Worm (Caenorhabditis elegans) whole organism, early embryonic: ENCODE data around the gene Y56A3A.7.

Experiments used
- B0310.2 ChIP-seq: sonication (generic microtip); optimal IDR thresholded peaks from 2 replicates; lab custom pipeline; 2016; ENCODE audit warnings: mild to moderate bottlenecking, missing genetic modification characterization, missing compliant biosample characterization
- F13C5.2 ChIP-seq: sonication (generic microtip); optimal IDR thresholded peaks from 2 replicates; lab custom pipeline; 2017; ENCODE audit warnings: mild to moderate bottlenecking, missing genetic modification characterization, inconsistent platforms, missing compliant biosample characterization
- aly-1 ChIP-seq: sonication (generic microtip); optimal IDR thresholded peaks from 2 replicates; lab custom pipeline; 2016; ENCODE audit warnings: missing genetic modification characterization, missing compliant biosample characterization
- ama-1 ChIP-seq: fragments of 150-350 bp; optimal IDR thresholded peaks from 2 replicates; lab custom pipeline; 2014
- ceh-13 ChIP-seq: fragments of 200-800 bp; sonication (Bioruptor generic); optimal IDR thresholded peaks from 2 replicates; lab custom pipeline; 2018; ENCODE audit warnings: mild to moderate bottlenecking, missing genetic modification characterization, missing compliant biosample characterization
- ceh-36 ChIP-seq: sonication (generic microtip); optimal IDR thresholded peaks from 2 replicates; lab custom pipeline; 2016; ENCODE audit warnings: missing genetic modification characterization, inconsistent platforms, missing compliant biosample characterization
- ets-7 ChIP-seq: sonication (generic microtip); optimal IDR thresholded peaks from 2 replicates; lab custom pipeline; 2016; ENCODE audit warnings: missing genotype, missing genetic modification characterization, missing compliant biosample characterization
- flt-1 ChIP-seq: fragments of 200-800 bp; sonication (Bioruptor generic); IDR thresholded peaks from 2 replicates; pipeline ENCODE4 v1.3.6; 2022; ENCODE audit warnings: missing genetic modification characterization, missing compliant biosample characterization
- hmbx-1 ChIP-seq: sonication (generic microtip); optimal IDR thresholded peaks from 2 replicates; lab custom pipeline; 2016; ENCODE audit warnings: mild to moderate bottlenecking, missing genetic modification characterization, missing compliant biosample characterization
- hmg-4 ChIP-seq: fragments of 200-800 bp; sonication (Bioruptor generic); optimal IDR thresholded peaks from 2 replicates; lab custom pipeline; 2018; ENCODE audit warnings: mild to moderate bottlenecking, missing genetic modification characterization, missing compliant biosample characterization
- hnd-1 ChIP-seq: sonication (generic microtip); optimal IDR thresholded peaks from 2 replicates; lab custom pipeline; 2016; ENCODE audit warnings: missing genetic modification characterization, missing compliant biosample characterization
- pes-1 ChIP-seq: fragments of 200-800 bp; sonication (Bioruptor generic); IDR thresholded peaks from 2 replicates; pipeline ENCODE4 v1.3.6; 2022; ENCODE audit warnings: missing genetic modification reagents, missing genetic modification characterization, missing compliant biosample characterization
- scrt-1 ChIP-seq: fragments of 200-800 bp; sonication (Bioruptor generic); IDR thresholded peaks from 2 replicates; pipeline ENCODE4 v1.3.6; 2022; ENCODE audit warnings: missing genetic modification characterization, missing compliant biosample characterization
- sea-1 ChIP-seq: fragments of 200-800 bp; sonication (Bioruptor generic); conservative IDR thresholded peaks from 2 replicates; pipeline ENCODE4 v1.3.6; 2022; ENCODE audit warnings: missing genetic modification characterization, missing compliant biosample characterization
- tbx-11 ChIP-seq: fragments of 200-800 bp; sonication (Bioruptor generic); IDR thresholded peaks from 2 replicates; pipeline ENCODE4 v1.3.6; 2022; ENCODE audit warnings: missing genetic modification characterization, missing compliant biosample characterization
- tbx-37 ChIP-seq: fragments of 200-800 bp; sonication (Bioruptor generic); conservative IDR thresholded peaks from 2 replicates; pipeline ENCODE4 v1.3.6; 2022; ENCODE audit warnings: missing genetic modification reagents, missing genetic modification characterization, missing compliant biosample characterization
- tra-4 ChIP-seq: sonication (generic microtip); optimal IDR thresholded peaks from 2 replicates; lab custom pipeline; 2017; ENCODE audit warnings: missing genetic modification characterization, missing compliant biosample characterization

Gene Y56A3A.7

ce11 chrIII:11909778-11910177, 37.0 kb downstream of the Y56A3A.7 start, which contains the start of gene faah-4:
Gene faah-4, minus strand, starts transcription at chrIII:11909878.
- TF ChIP-seq tbx-37 (GFP tag; lab: Robert Waterston, UW) = no peak
- no peak for TF ChIP-seq ceh-36 (tag; lab: Kevin White, UChicago)
- no peak for TF ChIP-seq scrt-1
- TF ChIP-seq hnd-1 (tag; lab: Kevin White, UChicago) = no peak
- no peak for TF ChIP-seq aly-1 (tag; lab: Kevin White, UChicago)
- no peak for TF ChIP-seq hmbx-1 (tag; lab: Kevin White, UChicago)
- no peak for TF ChIP-seq ceh-13
- TF ChIP-seq tra-4 (tag; lab: Kevin White, UChicago) = no peak
- TF ChIP-seq hmg-4 (GFP tag; lab: Kevin White, UChicago) = no peak

- TF ChIP-seq scrt-1 = no peak
- no peak for TF ChIP-seq tbx-37 (GFP tag; lab: Robert Waterston, UW)
- TF ChIP-seq hmbx-1 (tag; lab: Kevin White, UChicago) = no peak
- no peak for TF ChIP-seq ets-7 (tag; lab: Kevin White, UChicago)
- no peak for TF ChIP-seq ama-1 (lab: Kevin White, UChicago)
- no peak for TF ChIP-seq ceh-36 (tag; lab: Kevin White, UChicago)
- TF ChIP-seq pes-1 (GFP tag; lab: Robert Waterston, UW) = no peak
- TF ChIP-seq sea-1 (GFP tag; lab: Robert Waterston, UW) = no peak
- TF ChIP-seq hnd-1 (tag; lab: Kevin White, UChicago) = no peak
- TF ChIP-seq tra-4 (tag; lab: Kevin White, UChicago) = no peak
- TF ChIP-seq flt-1 (GFP tag; lab: Robert Waterston, UW) = no peak
- TF ChIP-seq tbx-11 (GFP tag; lab: Robert Waterston, UW) = no peak
- TF ChIP-seq hmg-4 (GFP tag; lab: Kevin White, UChicago) = no peak
- TF ChIP-seq B0310.2 (tag; lab: Kevin White, UChicago) = no peak
- no peak for TF ChIP-seq ceh-13
- TF ChIP-seq F13C5.2 (tag; lab: Kevin White, UChicago) = no peak
- TF ChIP-seq aly-1 (tag; lab: Kevin White, UChicago) = no peak
Measured at ce11 chrIII:11908660-11909059, 38.2 kb downstream of the Y56A3A.7 start, which contains the start of gene fbxb-24. Gene fbxb-24, plus strand, starts transcription at chrIII:11908960.

ce11 chrIII:11907177-11907576, 39.6 kb downstream of the Y56A3A.7 start, which contains the start of gene sdz-33:
Gene sdz-33, plus strand, starts transcription at chrIII:11907477.
- TF ChIP-seq sea-1 (GFP tag; lab: Robert Waterston, UW) (no peak), pes-1 (GFP tag; lab: Robert Waterston, UW) (no peak), hmg-4 (GFP tag; lab: Kevin White, UChicago) (no peak), ama-1 (lab: Kevin White, UChicago) (no peak), F13C5.2 (tag; lab: Kevin White, UChicago) (no peak), scrt-1 (no peak), aly-1 (tag; lab: Kevin White, UChicago) (no peak), ets-7 (tag; lab: Kevin White, UChicago) (no peak), ceh-13 (no peak), hmbx-1 (tag; lab: Kevin White, UChicago) (no peak), tra-4 (tag; lab: Kevin White, UChicago) (no peak), flt-1 (GFP tag; lab: Robert Waterston, UW) (no peak)

- TF ChIP-seq ceh-13 (no peak), scrt-1 (no peak), B0310.2 (tag; lab: Kevin White, UChicago) (no peak), tra-4 (tag; lab: Kevin White, UChicago) (no peak), F13C5.2 (tag; lab: Kevin White, UChicago) (no peak), hnd-1 (tag; lab: Kevin White, UChicago) (no peak), aly-1 (tag; lab: Kevin White, UChicago) (no peak), flt-1 (GFP tag; lab: Robert Waterston, UW) (no peak), pes-1 (GFP tag; lab: Robert Waterston, UW) (no peak), sea-1 (GFP tag; lab: Robert Waterston, UW) (no peak), ets-7 (tag; lab: Kevin White, UChicago) (no peak), tbx-37 (GFP tag; lab: Robert Waterston, UW) (no peak), ama-1 (lab: Kevin White, UChicago) (no peak)
Measured at ce11 chrIII:11902782-11903181, 44.0 kb downstream of the Y56A3A.7 start.

ce11 chrIII:11900022-11900421, 46.8 kb downstream of the Y56A3A.7 start:
- TF ChIP-seq B0310.2 (tag; lab: Kevin White, UChicago) = no peak
- no peak for TF ChIP-seq hmbx-1 (tag; lab: Kevin White, UChicago)
- no peak for TF ChIP-seq ceh-36 (tag; lab: Kevin White, UChicago)
- TF ChIP-seq flt-1 (GFP tag; lab: Robert Waterston, UW) = no peak
- no peak for TF ChIP-seq hnd-1 (tag; lab: Kevin White, UChicago)
- TF ChIP-seq scrt-1 = no peak
- TF ChIP-seq F13C5.2 (tag; lab: Kevin White, UChicago) = no peak
- no peak for TF ChIP-seq sea-1 (GFP tag; lab: Robert Waterston, UW)
- no peak for TF ChIP-seq tbx-37 (GFP tag; lab: Robert Waterston, UW)
- TF ChIP-seq pes-1 (GFP tag; lab: Robert Waterston, UW) = no peak
- no peak for TF ChIP-seq ceh-13
- TF ChIP-seq tbx-11 (GFP tag; lab: Robert Waterston, UW) = no peak
- no peak for TF ChIP-seq ama-1 (lab: Kevin White, UChicago)
- no peak for TF ChIP-seq hmg-4 (GFP tag; lab: Kevin White, UChicago)
- TF ChIP-seq aly-1 (tag; lab: Kevin White, UChicago) = no peak
- no peak for TF ChIP-seq tra-4 (tag; lab: Kevin White, UChicago)
- no peak for TF ChIP-seq ets-7 (tag; lab: Kevin White, UChicago)

ce11 chrIII:11898169-11898568, 48.6 kb downstream of the Y56A3A.7 start, which contains the start of gene tsen-2:
Gene tsen-2, minus strand, starts transcription at chrIII:11898269.
- no peak for TF ChIP-seq hmg-4 (GFP tag; lab: Kevin White, UChicago)
- TF ChIP-seq tbx-37 (GFP tag; lab: Robert Waterston, UW) = no peak
- TF ChIP-seq ceh-36 (tag; lab: Kevin White, UChicago) = no peak
- no peak for TF ChIP-seq aly-1 (tag; lab: Kevin White, UChicago)
- no peak for TF ChIP-seq hnd-1 (tag; lab: Kevin White, UChicago)
- TF ChIP-seq ceh-13 = no peak
- no peak for TF ChIP-seq scrt-1
- no peak for TF ChIP-seq F13C5.2 (tag; lab: Kevin White, UChicago)
- no peak for TF ChIP-seq ets-7 (tag; lab: Kevin White, UChicago)
- no peak for TF ChIP-seq sea-1 (GFP tag; lab: Robert Waterston, UW)
- no peak for TF ChIP-seq tra-4 (tag; lab: Kevin White, UChicago)
